Worm (Caenorhabditis elegans) whole organism, late embryonic: Measurements from ENCODE around the gene aman-2.

ENCODE experiments used
- C38D4.7 ChIP-seq: fragments of 200-800 bp; sonication (Bioruptor generic); optimal IDR thresholded peaks from 2 replicates; lab custom pipeline; 2018; ENCODE audit warnings: mild to moderate bottlenecking, missing genetic modification characterization, moderate library complexity, missing compliant biosample characterization
- ceh-24 ChIP-seq: sonication (generic microtip); optimal IDR thresholded peaks from 2 replicates; lab custom pipeline; 2016; ENCODE audit warnings: mild to moderate bottlenecking, missing genetic modification characterization, missing compliant biosample characterization
- hlh-30 ChIP-seq: sonication (generic microtip); optimal IDR thresholded peaks from 2 replicates; lab custom pipeline; 2017; ENCODE audit warnings: antibody characterized with exemption, missing genetic modification characterization, missing compliant biosample characterization; ENCODE audit not compliant: insufficient read depth

DNA sequence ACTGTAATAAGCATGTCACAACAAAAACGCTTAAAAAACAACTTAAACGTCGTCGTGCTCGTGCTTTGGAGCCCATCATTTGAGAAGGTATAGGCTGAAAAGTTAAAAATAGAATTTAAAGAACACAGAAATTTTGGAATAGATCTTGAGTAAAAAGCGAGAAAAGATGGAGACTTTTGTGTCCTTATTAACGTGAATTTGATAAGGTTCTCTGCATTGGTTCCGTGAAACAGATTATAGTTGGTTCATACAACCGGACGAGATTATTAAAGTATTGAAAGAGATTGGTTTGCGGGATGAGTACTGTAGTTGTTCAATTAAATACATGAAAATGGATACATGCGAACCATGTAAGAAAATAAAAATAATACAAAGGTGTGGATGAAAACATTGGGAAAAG, 4.7 kb upstream of the aman-2 start, which contains the start of gene gpla-1:
- TF ChIP-seq hlh-30 (tag; lab: Kevin White, UChicago) (no peak), C38D4.7 (GFP tag; lab: Kevin White, UChicago) (no peak), ceh-24 (tag; lab: Kevin White, UChicago) (no peak)
